Worm (Caenorhabditis elegans): ENCODE measurements around the gene npr-9.

ce11 chrX:11351856-11352255 lies 22.3 kb downstream of the npr-9 start, which contains the start of gene pgp-3:
- TF ChIP-seq med-1 (GFP tag; optimal IDR thresholded peaks at IDR 0.05; ENCODE audit: insufficient read depth) (no peak), cog-1 (tag; optimal IDR thresholded peaks at IDR 0.05) (no peak), ref-1 (GFP tag; conservative IDR thresholded peaks at IDR 0.05) (no peak)
